Fruit fly (Drosophila melanogaster) whole organism, prepupa: ENCODE measurements around the gene crp.

Experiments
- CG10631 ChIP-seq: fragments of 200-800 bp; sonication (Bioruptor generic); optimal IDR thresholded peaks from 2 replicates; lab custom pipeline; 2016; ENCODE audit warnings: missing biosample characterization, missing genetic modification characterization
- CG6163 ChIP-seq: fragments of 200-800 bp; sonication (Bioruptor generic); IDR thresholded peaks from 3 replicates; pipeline ENCODE4 v1.3.6; 2022; ENCODE audit warnings: missing biosample characterization, missing genetic modification characterization
- CG6792 ChIP-seq: fragments of 200-800 bp; sonication (Bioruptor generic); optimal IDR thresholded peaks from 3 replicates; lab custom pipeline; 2016; ENCODE audit warnings: missing biosample characterization, missing genetic modification characterization
- CG8319 ChIP-seq: fragments of 200-800 bp; sonication (Bioruptor generic); optimal IDR thresholded peaks from 3 replicates; lab custom pipeline; 2016; ENCODE audit warnings: missing biosample characterization, missing genetic modification characterization
- Met ChIP-seq: fragments of 200-800 bp; sonication (Bioruptor generic); optimal IDR thresholded peaks from 3 replicates; lab custom pipeline; 2016; ENCODE audit warnings: missing biosample characterization, missing genetic modification characterization
- Sox102F ChIP-seq: fragments of 200-800 bp; sonication (Bioruptor generic); optimal IDR thresholded peaks from 2 replicates; lab custom pipeline; 2016; ENCODE audit warnings: missing biosample characterization, mild to moderate bottlenecking, missing genetic modification characterization
- achi ChIP-seq: fragments of 200-800 bp; sonication (Bioruptor generic); optimal IDR thresholded peaks from 3 replicates; lab custom pipeline; 2016; ENCODE audit warnings: missing biosample characterization, missing genetic modification characterization
- fd85E ChIP-seq: fragments of 200-800 bp; sonication (Bioruptor generic); optimal IDR thresholded peaks from 3 replicates; lab custom pipeline; 2016; ENCODE audit warnings: missing biosample characterization, missing genetic modification characterization

DNA sequence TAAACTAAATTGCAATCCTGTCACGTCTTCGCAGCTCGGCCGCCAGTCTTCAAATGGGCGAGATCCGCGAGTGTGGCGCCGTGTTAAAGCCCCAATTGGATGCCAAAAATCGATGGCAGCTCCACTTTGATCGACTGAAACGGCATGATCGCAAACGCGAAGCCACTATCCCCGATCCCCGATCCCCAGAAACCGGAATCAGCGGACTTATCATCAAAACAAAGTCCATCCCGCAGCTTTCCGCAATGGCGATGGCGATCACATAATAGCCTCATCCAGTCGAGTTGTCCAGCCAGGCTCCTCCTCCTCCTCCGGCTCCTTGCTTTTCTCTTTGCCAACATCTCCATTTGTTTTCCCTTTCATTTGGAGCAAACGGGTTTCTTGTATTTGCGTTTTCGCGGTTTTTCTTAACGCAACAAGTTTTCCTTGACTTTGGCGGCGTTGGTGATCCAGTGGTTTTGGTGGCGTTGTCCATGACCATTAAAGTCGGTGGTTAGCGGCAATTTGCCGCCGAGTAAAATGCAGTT is 5.5 kb upstream of the crp start, which contains the start of gene CG13258:
- TF ChIP-seq fd85E (GFP tag; lab: Kevin White, UChicago) (no peak), Sox102F (GFP tag; lab: Kevin White, UChicago) (no peak), CG6163 (GFP tag; lab: Robert Waterston, UW) (no peak), CG8319 (GFP tag; lab: Kevin White, UChicago) (no peak), achi (GFP tag; lab: Kevin White, UChicago) (no peak), CG6792 (GFP tag; lab: Kevin White, UChicago) (no peak), Met (GFP tag; lab: Kevin White, UChicago) (no peak), CG10631 (no peak)
